Worm (Caenorhabditis elegans) whole organism, L4 larva: ENCODE data around the gene Y48A6B.14.
A peak's percentile ranks its signal among the peaks of the same experiment; 100 is the strongest.
"Not testable (repeated sequence)": the region's sequence is repeated elsewhere in the genome, so short reads cannot be mapped to it uniquely, and the experiment has no call there.

Source experiments
- D1046.2 ChIP-seq: fragments of 200-800 bp; sonication (Bioruptor generic); IDR thresholded peaks from 2 replicates; pipeline ENCODE4 v1.3.6; 2022; ENCODE audit warnings: missing genetic modification characterization, missing compliant biosample characterization
- F10B5.3 ChIP-seq: sonication (generic microtip); optimal IDR thresholded peaks from 2 replicates; lab custom pipeline; 2016; ENCODE audit warnings: mild to moderate bottlenecking, missing genetic modification characterization, missing compliant biosample characterization
- T26A8.4 ChIP-seq: fragments of 200-800 bp; sonication (Bioruptor generic); IDR thresholded peaks from 2 replicates; pipeline ENCODE4 v1.3.6; 2022; ENCODE audit warnings: missing genetic modification characterization, missing compliant biosample characterization
- ZK337.2 ChIP-seq: fragments of 200-800 bp; sonication (Bioruptor generic); IDR thresholded peaks from 2 replicates; pipeline ENCODE4 v1.3.6; 2022; ENCODE audit warnings: missing genetic modification reagents, missing genetic modification characterization, missing compliant biosample characterization
- ZK546.5 ChIP-seq, 2 experiments: sonication (generic microtip); optimal IDR thresholded peaks; 2 replicates each; lab custom pipeline; 2017; ENCODE audit warnings: missing biosample characterization in 2 of 2, missing genetic modification characterization in 2 of 2
- aha-1 ChIP-seq: fragments of 150-350 bp; peaks from one replicate; lab custom pipeline; 2014; ENCODE audit warnings: missing biosample characterization, missing genetic modification characterization
- aly-2 ChIP-seq: sonication (generic microtip); optimal IDR thresholded peaks from 2 replicates; lab custom pipeline; 2018; ENCODE audit warnings: missing biosample characterization, missing genetic modification characterization
- arid-1 ChIP-seq: fragments of 200-800 bp; sonication (Bioruptor generic); conservative IDR thresholded peaks from 2 replicates; pipeline ENCODE4 v1.3.6; 2022; ENCODE audit warnings: missing genetic modification reagents, missing genetic modification characterization, missing compliant biosample characterization
- ceh-32 ChIP-seq: sonication (generic microtip); optimal IDR thresholded peaks from 2 replicates; lab custom pipeline; 2016; ENCODE audit warnings: mild to moderate bottlenecking, missing genetic modification characterization, missing compliant biosample characterization; ENCODE audit not compliant: poor library complexity
- ceh-44 ChIP-seq: fragments of 200-800 bp; sonication (Bioruptor generic); IDR thresholded peaks from 2 replicates; pipeline ENCODE4 v1.3.6; 2022; ENCODE audit warnings: missing genetic modification reagents, missing genetic modification characterization, missing compliant biosample characterization
- ctbp-1 ChIP-seq: fragments of 200-800 bp; sonication (Bioruptor generic); IDR thresholded peaks from 2 replicates; pipeline ENCODE4 v1.3.6; 2022; ENCODE audit warnings: missing genetic modification reagents, missing genetic modification characterization, missing compliant biosample characterization
- daf-16 ChIP-seq, 3 experiments: sonication (generic microtip); optimal IDR thresholded peaks; 2 replicates each; lab custom pipeline; 2016 to 2017; ENCODE audit warnings: missing genetic modification characterization in 3 of 3, missing genetic modification reagents in 3 of 3, mild to moderate bottlenecking in 2 of 3, missing compliant biosample characterization in 2 of 3, missing biosample characterization in 1 of 3, moderate library complexity in 1 of 3
- daf-19 ChIP-seq: fragments of 200-800 bp; sonication (Bioruptor generic); conservative IDR thresholded peaks from 2 replicates; pipeline ENCODE4 v1.3.6; 2022; ENCODE audit warnings: missing genetic modification characterization, missing compliant biosample characterization
- daf-8 ChIP-seq: fragments of 200-800 bp; sonication (Bioruptor generic); IDR thresholded peaks from 2 replicates; pipeline ENCODE4 v1.3.6; 2022; ENCODE audit warnings: missing genetic modification characterization, missing compliant biosample characterization
- dmd-8 ChIP-seq: fragments of 200-800 bp; sonication (Bioruptor generic); IDR thresholded peaks from 2 replicates; pipeline ENCODE4 v1.3.6; 2022; ENCODE audit warnings: missing genetic modification characterization, missing compliant biosample characterization
- duxl-1 ChIP-seq: sonication (generic microtip); optimal IDR thresholded peaks from 2 replicates; lab custom pipeline; 2016; ENCODE audit warnings: mild to moderate bottlenecking, missing genetic modification characterization, moderate library complexity, missing compliant biosample characterization; ENCODE audit not compliant: poor library complexity
- dve-1 ChIP-seq: sonication (generic microtip); optimal IDR thresholded peaks from 2 replicates; lab custom pipeline; 2017; ENCODE audit warnings: antibody characterized with exemption, mild to moderate bottlenecking, missing genetic modification characterization, missing compliant biosample characterization; ENCODE audit not compliant: insufficient read depth
- egl-43 ChIP-seq: fragments of 200-800 bp; sonication (Bioruptor generic); IDR thresholded peaks from 2 replicates; pipeline ENCODE4 v1.3.6; 2022; ENCODE audit warnings: missing genetic modification reagents, missing genetic modification characterization, missing compliant biosample characterization
- fkh-10 ChIP-seq: fragments of 150-350 bp; optimal IDR thresholded peaks from 2 replicates; lab custom pipeline; 2014; ENCODE audit warnings: missing biosample characterization, missing genetic modification reagents, missing genetic modification characterization
- hlh-11 ChIP-seq: fragments of 200-800 bp; sonication (Bioruptor generic); optimal IDR thresholded peaks from 2 replicates; lab custom pipeline; 2018; ENCODE audit warnings: mild to moderate bottlenecking, missing genetic modification characterization, missing compliant biosample characterization
- hlh-30 ChIP-seq: sonication (generic microtip); optimal IDR thresholded peaks from 2 replicates; lab custom pipeline; 2017; ENCODE audit warnings: antibody characterized with exemption, mild to moderate bottlenecking, missing genetic modification characterization, missing compliant biosample characterization; ENCODE audit not compliant: insufficient read depth
- lim-7 ChIP-seq: fragments of 200-800 bp; sonication (Bioruptor generic); IDR thresholded peaks from 2 replicates; pipeline ENCODE4 v1.3.6; 2022; ENCODE audit warnings: missing genetic modification characterization, missing compliant biosample characterization
- lin-1 ChIP-seq: fragments of 200-800 bp; sonication (Bioruptor generic); IDR thresholded peaks from 2 replicates; pipeline ENCODE4 v1.3.6; 2022; ENCODE audit warnings: missing genetic modification reagents, missing genetic modification characterization, missing compliant biosample characterization
- lin-38 ChIP-seq: fragments of 200-800 bp; sonication (Bioruptor generic); IDR thresholded peaks from 2 replicates; pipeline ENCODE4 v1.3.6; 2022; ENCODE audit warnings: missing genetic modification reagents, missing genetic modification characterization, missing compliant biosample characterization
- lin-39 ChIP-seq: fragments of 150-350 bp; optimal IDR thresholded peaks from 2 replicates; lab custom pipeline; 2014; ENCODE audit warnings: missing biosample characterization, missing genetic modification reagents, missing genetic modification characterization
- madf-5 ChIP-seq, 2 experiments: fragments of 200-800 bp; sonication (Bioruptor generic); IDR thresholded peaks; 2 replicates each; pipeline ENCODE4 v1.3.6; 2022; ENCODE audit warnings: missing compliant biosample characterization in 2 of 2, missing genetic modification characterization in 2 of 2
- madf-9 ChIP-seq: fragments of 200-800 bp; sonication (Bioruptor generic); conservative IDR thresholded peaks from 2 replicates; pipeline ENCODE4 v1.3.6; 2022; ENCODE audit warnings: missing genetic modification reagents, missing genetic modification characterization, missing compliant biosample characterization
- mep-1 ChIP-seq: fragments of 150-350 bp; sonication (generic microtip); optimal IDR thresholded peaks from 3 replicates; lab custom pipeline; 2014; ENCODE audit warnings: missing biosample characterization, missing genetic modification characterization
- mes-2 ChIP-seq: sonication (generic microtip); optimal IDR thresholded peaks from 2 replicates; lab custom pipeline; 2016; ENCODE audit warnings: missing genotype, mild to moderate bottlenecking, missing genetic modification characterization, missing compliant biosample characterization; ENCODE audit not compliant: poor library complexity, severe bottlenecking
- mxl-2 ChIP-seq: fragments of 200-800 bp; sonication (Bioruptor generic); conservative IDR thresholded peaks from 2 replicates; pipeline ENCODE4 v1.3.6; 2022; ENCODE audit warnings: missing genetic modification reagents, missing genetic modification characterization, missing compliant biosample characterization
- nhr-10 ChIP-seq: fragments of 150-350 bp; optimal IDR thresholded peaks from 2 replicates; lab custom pipeline; 2014; ENCODE audit warnings: missing biosample characterization, missing genetic modification characterization
- nhr-11 ChIP-seq: fragments of 150-350 bp; optimal IDR thresholded peaks from 2 replicates; lab custom pipeline; 2014; ENCODE audit warnings: missing biosample characterization, missing genetic modification characterization
- nhr-25 ChIP-seq: sonication (generic microtip); optimal IDR thresholded peaks from 2 replicates; lab custom pipeline; 2017; ENCODE audit warnings: missing genetic modification characterization, mild to moderate bottlenecking, missing compliant biosample characterization, antibody characterized with exemption, moderate library complexity, borderline replicate concordance; ENCODE audit not compliant: insufficient read depth
- nhr-76 ChIP-seq: fragments of 150-350 bp; optimal IDR thresholded peaks from 2 replicates; lab custom pipeline; 2014; ENCODE audit warnings: missing biosample characterization, missing genetic modification characterization
- pha-4 ChIP-seq, 2 experiments: fragments of 150-350 bp in 1 of 2; fragments of 200-800 bp in 1 of 2; sonication (Bioruptor generic) in 1 of 2; IDR thresholded peaks in 1 of 2; optimal IDR thresholded peaks in 1 of 2; 2 replicates each; pipeline versions ENCODE4 v1.3.6 to Lab custom; 2014 to 2022; ENCODE audit warnings: missing genetic modification characterization in 2 of 2, missing genetic modification reagents in 2 of 2, missing biosample characterization in 1 of 2, missing compliant biosample characterization in 1 of 2
- php-3 ChIP-seq: fragments of 200-800 bp; sonication (Bioruptor generic); IDR thresholded peaks from 2 replicates; pipeline ENCODE4 v1.3.6; 2022; ENCODE audit warnings: missing genetic modification reagents, missing genetic modification characterization, missing compliant biosample characterization
- set-16 ChIP-seq: fragments of 200-800 bp; sonication (Bioruptor generic); IDR thresholded peaks from 2 replicates; pipeline ENCODE4 v1.3.6; 2022; ENCODE audit warnings: missing genetic modification reagents, missing genetic modification characterization, missing compliant biosample characterization
- snpc-1.2 ChIP-seq: fragments of 200-800 bp; sonication (Bioruptor generic); IDR thresholded peaks from 2 replicates; pipeline ENCODE4 v1.3.6; 2022; ENCODE audit warnings: missing genetic modification reagents, missing genetic modification characterization, missing compliant biosample characterization
- tra-1 ChIP-seq: fragments of 200-800 bp; sonication (Bioruptor generic); IDR thresholded peaks from 2 replicates; pipeline ENCODE4 v1.3.6; 2022; ENCODE audit warnings: missing genetic modification reagents, missing genetic modification characterization, missing compliant biosample characterization
- unc-39 ChIP-seq: sonication (generic microtip); optimal IDR thresholded peaks from 2 replicates; lab custom pipeline; 2017; ENCODE audit warnings: missing biosample characterization, missing genetic modification characterization
- unc-62 ChIP-seq, 3 experiments: fragments of 150-350 bp in 1 of 3; sonication (generic microtip); optimal IDR thresholded peaks in 2 of 3; peaks in 1 of 3; 1 replicate in 1 of 3; 2 replicates in 2 of 3; lab custom pipeline; 2014 to 2017; ENCODE audit warnings: missing biosample characterization in 3 of 3, missing genetic modification characterization in 3 of 3, missing genetic modification reagents in 3 of 3, missing genotype in 1 of 3
- vab-7 ChIP-seq: fragments of 200-800 bp; sonication (Bioruptor generic); IDR thresholded peaks from 2 replicates; pipeline ENCODE4 v1.3.6; 2022; ENCODE audit warnings: missing genetic modification reagents, missing genetic modification characterization, missing compliant biosample characterization

Y48A6B.14 gene

DNA sequence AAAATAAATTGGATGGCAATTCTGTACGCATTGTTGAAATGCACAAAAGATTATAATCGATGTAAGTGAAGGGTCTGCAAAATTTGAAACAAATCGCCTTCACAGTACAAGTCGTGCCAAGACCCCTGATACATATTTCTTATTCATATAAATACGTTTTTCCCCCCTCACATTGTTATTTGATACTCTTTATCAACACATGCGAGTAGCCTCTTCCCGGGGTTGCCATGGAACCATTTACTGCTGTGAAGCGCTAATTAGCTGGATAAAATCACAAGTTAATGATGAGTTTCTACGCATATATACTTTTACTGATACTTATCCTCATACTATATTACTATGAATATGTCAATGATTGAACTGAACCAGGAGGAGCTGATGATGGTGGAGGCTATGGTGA is at the start of gene Y48A6B.14:
Gene Y48A6B.14 (plus strand): TSS at position 301 of the 400 bp plus-strand sequence.
- TF ChIP-seq aha-1 (tag; lab: Kevin White, UChicago) (peak; percentile 40), D1046.2 (GFP tag; lab: Robert Waterston, UW) (no peak)

DNA sequence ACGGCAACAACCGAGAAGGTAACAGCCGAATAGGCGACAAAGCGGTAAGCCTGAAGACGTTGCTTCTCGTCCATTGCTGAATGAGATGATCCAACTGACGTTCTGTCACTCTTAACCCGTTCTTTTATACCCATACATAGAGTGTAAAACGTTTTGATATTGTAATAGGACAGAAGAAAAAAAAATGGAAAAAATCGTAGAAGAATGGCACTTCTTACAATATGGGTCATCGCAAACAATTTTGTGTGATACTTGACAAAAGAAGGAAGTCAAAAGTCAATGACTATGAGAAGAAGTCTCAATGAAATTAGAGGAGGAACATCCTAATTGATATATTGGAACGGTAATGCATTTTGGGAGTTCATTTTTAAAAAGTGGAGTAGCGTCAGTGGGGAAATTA is 48.3 kb upstream of the Y48A6B.14 start, which contains the start of gene col-92:
Gene col-92 (minus strand): TSS at position 101 of the 400 bp plus-strand sequence.
- TF ChIP-seq hlh-30 (no peak), aha-1 (tag; lab: Kevin White, UChicago) (peak; percentile 15), duxl-1 (tag; lab: Kevin White, UChicago) (no peak)

DNA sequence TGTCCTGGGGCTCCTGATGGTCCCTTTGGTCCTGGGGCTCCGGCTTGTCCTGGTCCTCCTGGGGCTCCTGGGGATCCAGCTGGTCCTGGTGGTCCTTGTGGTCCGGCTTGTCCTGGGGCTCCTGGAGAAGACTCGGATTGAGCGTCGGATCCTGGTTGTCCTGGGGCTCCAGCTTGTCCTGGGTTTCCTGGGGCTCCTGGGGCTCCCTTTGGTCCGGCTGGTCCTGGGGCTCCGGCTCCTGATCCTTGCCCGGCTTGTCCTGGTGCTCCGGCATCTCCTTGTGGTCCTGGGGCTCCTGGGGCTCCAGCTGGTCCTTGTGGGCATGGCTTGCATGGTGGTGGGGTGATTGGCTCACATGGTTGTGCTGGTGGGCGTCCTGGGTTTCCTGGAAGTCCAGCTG is 46.7 kb upstream of the Y48A6B.14 start:
- TF ChIP-seq dmd-8 (GFP tag; lab: Robert Waterston, UW) (0 out of 2 replicates have a peak, but pooled peaks have one; percentile 55), pha-4 (GFP tag; IDR thresholded peaks at IDR 0.05; lab: Robert Waterston, UW) (peak; percentile 45; the same call in 1 of the 2 replicates), set-16 (GFP tag; lab: Robert Waterston, UW) (peak; percentile 99), lim-7 (GFP tag; lab: Robert Waterston, UW) (peak; percentile 45; the same call in 1 of the 2 replicates), tra-1 (GFP tag; lab: Robert Waterston, UW) (peak; percentile 59; the same call in 1 of the 2 replicates), madf-5 (GFP tag; IDR thresholded peaks at IDR 0.05; lab: Robert Waterston, UW) (peak in 1 of 2 experiments; percentile 96; a peak in 2 of 4 replicates), T26A8.4 (0 out of 2 replicates have a peak, but pooled peaks have one; percentile 33), D1046.2 (GFP tag; lab: Robert Waterston, UW) (0 out of 2 replicates have a peak, but pooled peaks have one; percentile 50), egl-43 (GFP tag; lab: Robert Waterston, UW) (0 out of 2 replicates have a peak, but pooled peaks have one; percentile 24), ctbp-1 (GFP tag; lab: Robert Waterston, UW) (peak; percentile 38; the same call in 1 of the 2 replicates), mxl-2 (GFP tag; lab: Robert Waterston, UW) (0 out of 2 replicates have a peak, but pooled peaks have one; percentile 42), madf-9 (GFP tag; lab: Robert Waterston, UW) (0 out of 2 replicates have a peak, but pooled peaks have one; percentile 39), lin-38 (GFP tag; lab: Robert Waterston, UW) (peak; percentile 18; the same call in 1 of the 2 replicates)
- not testable (repeated sequence) for TF ChIP-seq pha-4 (tag; optimal IDR thresholded peaks at IDR 0.05; lab: Kevin White, UChicago)

DNA sequence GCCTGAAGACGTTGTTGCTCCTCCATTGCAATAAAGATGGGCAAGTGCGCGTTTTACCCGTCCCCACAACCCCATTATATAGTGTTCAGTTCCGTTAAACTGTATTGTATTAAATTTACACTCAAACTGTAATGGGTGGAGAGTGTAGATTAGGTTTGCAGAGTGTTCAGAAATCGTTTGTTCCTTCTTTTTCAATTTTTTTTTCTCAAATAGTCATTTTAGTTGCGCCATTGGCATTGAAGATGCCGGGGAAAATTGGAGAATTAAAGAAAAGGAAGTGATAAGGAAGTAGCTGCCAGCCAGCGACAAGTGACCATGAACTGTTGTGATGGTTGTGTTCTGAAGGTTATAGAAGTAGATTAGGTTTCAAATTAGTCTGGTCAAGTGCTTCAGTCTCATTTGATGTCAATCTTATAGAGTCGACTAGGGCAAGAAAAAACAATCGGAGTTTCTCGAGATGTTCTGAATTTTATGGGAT is 45.8 kb upstream of the Y48A6B.14 start, which contains the start of gene col-93:
Gene col-93 (minus strand): TSS at position 51 of the 478 bp plus-strand sequence.
- TF ChIP-seq unc-39 (no peak), F10B5.3 (no peak), lin-1 (GFP tag; lab: Robert Waterston, UW) (no peak), mep-1 (tag; lab: Kevin White, UChicago) (no peak), dve-1 (tag; lab: Kevin White, UChicago) (peak; percentile 21), daf-16 (GFP tag; optimal IDR thresholded peaks at IDR 0.05; lab: Kevin White, UChicago) (no peak), daf-16 (tag; optimal IDR thresholded peaks at IDR 0.05; lab: Kevin White, UChicago) (no peak), arid-1 (GFP tag; lab: Robert Waterston, UW) (no peak), daf-19 (GFP tag; lab: Robert Waterston, UW) (no peak), nhr-76 (tag; lab: Kevin White, UChicago) (no peak), fkh-10 (GFP tag; lab: Kevin White, UChicago) (no peak), daf-8 (GFP tag; lab: Robert Waterston, UW) (no peak), snpc-1.2 (GFP tag; lab: Robert Waterston, UW) (no peak), nhr-25 (peak; percentile 48), vab-7 (GFP tag; lab: Robert Waterston, UW) (no peak), aly-2 (tag; lab: Kevin White, UChicago) (no peak), php-3 (GFP tag; lab: Robert Waterston, UW) (no peak), hlh-11 (tag; lab: Kevin White, UChicago) (no peak), ceh-32 (tag; lab: Kevin White, UChicago) (no peak), ZK546.5 (tag; optimal IDR thresholded peaks at IDR 0.05; lab: Kevin White, UChicago) (no peak), unc-62 (GFP tag; optimal IDR thresholded peaks at IDR 0.05 in 1 of 2; lab: Kevin White, UChicago) (no peak), unc-62 (tag; optimal IDR thresholded peaks at IDR 0.05; lab: Kevin White, UChicago) (no peak), mes-2 (tag; lab: Kevin White, UChicago) (peak; percentile 12), lin-39 (tag; lab: Kevin White, UChicago) (no peak), ceh-44 (no peak), ZK337.2 (GFP tag; lab: Robert Waterston, UW) (no peak), nhr-11 (tag; lab: Kevin White, UChicago) (no peak), nhr-10 (tag; lab: Kevin White, UChicago) (peak; percentile 67)
